Worm (Caenorhabditis elegans) whole organism, L2 larva: Measurements from ENCODE around the gene str-211.

ENCODE experiments used
- C34F6.9 ChIP-seq: fragments of 150-350 bp; optimal IDR thresholded peaks from 2 replicates; lab custom pipeline; 2014; ENCODE audit warnings: missing biosample characterization, missing genetic modification characterization
- F13H6.1 ChIP-seq: sonication (generic microtip); optimal IDR thresholded peaks from 2 replicates; lab custom pipeline; 2016; ENCODE audit warnings: missing genetic modification characterization, missing compliant biosample characterization
- R02D3.7 ChIP-seq: fragments of 150-350 bp; optimal IDR thresholded peaks from 2 replicates; lab custom pipeline; 2014; ENCODE audit warnings: missing biosample characterization, missing genetic modification characterization
- Y55F3AM.14 ChIP-seq: fragments of 200-800 bp; sonication (Bioruptor generic); optimal IDR thresholded peaks from 2 replicates; lab custom pipeline; 2018; ENCODE audit warnings: mild to moderate bottlenecking, missing genetic modification characterization, missing compliant biosample characterization
- alr-1 ChIP-seq: fragments of 150-350 bp; optimal IDR thresholded peaks from 2 replicates; lab custom pipeline; 2014; ENCODE audit warnings: missing biosample characterization, missing genetic modification characterization
- ama-1 ChIP-seq: fragments of 150-350 bp; optimal IDR thresholded peaks from 2 replicates; lab custom pipeline; 2018; ENCODE audit warnings: inconsistent platforms
- blmp-1 ChIP-seq: sonication (generic microtip); optimal IDR thresholded peaks from 2 replicates; lab custom pipeline; 2017; ENCODE audit warnings: missing genetic modification characterization, mild to moderate bottlenecking, missing compliant biosample characterization, antibody characterized with exemption, moderate library complexity; ENCODE audit not compliant: insufficient read depth
- crh-2 ChIP-seq: sonication (generic microtip); optimal IDR thresholded peaks from 2 replicates; lab custom pipeline; 2017; ENCODE audit warnings: missing biosample characterization, missing genetic modification characterization
- dmd-4 ChIP-seq: sonication (generic microtip); optimal IDR thresholded peaks from 2 replicates; lab custom pipeline; 2017; ENCODE audit warnings: missing biosample characterization, missing genetic modification characterization
- egl-27 ChIP-seq: sonication (generic microtip); optimal IDR thresholded peaks from 3 replicates; lab custom pipeline; 2017; ENCODE audit warnings: missing biosample characterization, missing genetic modification reagents, missing genetic modification characterization
- elt-1 ChIP-seq: fragments of 150-350 bp; optimal IDR thresholded peaks from 2 replicates; lab custom pipeline; 2014; ENCODE audit warnings: missing biosample characterization, missing genetic modification characterization
- lin-11 ChIP-seq: fragments of 150-350 bp; sonication (generic microtip); optimal IDR thresholded peaks from 2 replicates; lab custom pipeline; 2014; ENCODE audit warnings: missing biosample characterization, missing genetic modification characterization, inconsistent platforms, mixed read lengths
- lin-39 ChIP-seq: fragments of 150-350 bp; optimal IDR thresholded peaks from 2 replicates; lab custom pipeline; 2014; ENCODE audit warnings: missing biosample characterization, missing genetic modification reagents, missing genetic modification characterization
- mab-5 ChIP-seq: fragments of 150-350 bp; optimal IDR thresholded peaks from 2 replicates; lab custom pipeline; 2014; ENCODE audit warnings: missing biosample characterization, missing genetic modification characterization
- mdl-1 ChIP-seq, 2 experiments: fragments of 150-350 bp in 1 of 2; sonication (generic microtip) in 1 of 2; optimal IDR thresholded peaks; 2 replicates each; lab custom pipeline; 2017; ENCODE audit warnings: missing biosample characterization in 2 of 2, missing genetic modification characterization in 2 of 2
- nhr-11 ChIP-seq: fragments of 150-350 bp; optimal IDR thresholded peaks from 2 replicates; lab custom pipeline; 2014; ENCODE audit warnings: missing biosample characterization, missing genetic modification characterization
- nhr-12 ChIP-seq: fragments of 150-350 bp; optimal IDR thresholded peaks from 2 replicates; lab custom pipeline; 2014; ENCODE audit warnings: missing biosample characterization, missing genetic modification characterization
- nhr-129 ChIP-seq: fragments of 150-350 bp; optimal IDR thresholded peaks from 2 replicates; lab custom pipeline; 2014; ENCODE audit warnings: missing biosample characterization, missing genetic modification characterization
- nhr-21 ChIP-seq: fragments of 150-350 bp; optimal IDR thresholded peaks from 2 replicates; lab custom pipeline; 2014; ENCODE audit warnings: missing biosample characterization, missing genetic modification characterization
- nhr-23 ChIP-seq: fragments of 150-350 bp; optimal IDR thresholded peaks from 2 replicates; lab custom pipeline; 2014; ENCODE audit warnings: missing biosample characterization, missing genetic modification reagents, missing genetic modification characterization
- nhr-237 ChIP-seq: fragments of 150-350 bp; optimal IDR thresholded peaks from 2 replicates; lab custom pipeline; 2014; ENCODE audit warnings: missing biosample characterization, missing genetic modification characterization
- nhr-25 ChIP-seq: fragments of 150-350 bp; sonication (generic microtip); optimal IDR thresholded peaks from 3 replicates; lab custom pipeline; 2014; ENCODE audit warnings: missing biosample characterization, missing genetic modification characterization
- nhr-6 ChIP-seq: fragments of 150-350 bp; optimal IDR thresholded peaks from 2 replicates; lab custom pipeline; 2014; ENCODE audit warnings: missing biosample characterization, missing genetic modification characterization
- peb-1 ChIP-seq: fragments of 150-350 bp; optimal IDR thresholded peaks from 2 replicates; lab custom pipeline; 2014; ENCODE audit warnings: missing biosample characterization, missing genetic modification characterization
- sem-4 ChIP-seq: fragments of 150-350 bp; optimal IDR thresholded peaks from 2 replicates; lab custom pipeline; 2014; ENCODE audit warnings: missing biosample characterization, missing genetic modification reagents, missing genetic modification characterization
- sma-3 ChIP-seq: sonication (generic microtip); optimal IDR thresholded peaks from 2 replicates; lab custom pipeline; 2016; ENCODE audit warnings: missing genetic modification reagents, missing genetic modification characterization, missing compliant biosample characterization
- sma-9 ChIP-seq, 2 experiments: fragments of 150-350 bp in 1 of 2; sonication (generic microtip) in 1 of 2; optimal IDR thresholded peaks; 2 replicates each; lab custom pipeline; 2014 to 2016; ENCODE audit warnings: missing genetic modification characterization in 2 of 2, mild to moderate bottlenecking in 1 of 2, missing biosample characterization in 1 of 2, missing compliant biosample characterization in 1 of 2, missing genetic modification reagents in 1 of 2, moderate library complexity in 1 of 2
- snpc-4 ChIP-seq: fragments of 150-350 bp; optimal IDR thresholded peaks from 2 replicates; lab custom pipeline; 2014; ENCODE audit warnings: missing biosample characterization, missing genetic modification characterization
- unc-39 ChIP-seq: fragments of 150-350 bp; optimal IDR thresholded peaks from 2 replicates; lab custom pipeline; 2014; ENCODE audit warnings: missing biosample characterization, missing genetic modification characterization
- unc-55 ChIP-seq: fragments of 150-350 bp; sonication (generic microtip); optimal IDR thresholded peaks from 3 replicates; lab custom pipeline; 2014; ENCODE audit warnings: missing biosample characterization, missing genetic modification reagents, missing genetic modification characterization
- zag-1 ChIP-seq: fragments of 150-350 bp; optimal IDR thresholded peaks from 2 replicates; lab custom pipeline; 2014; ENCODE audit warnings: missing biosample characterization, missing genetic modification characterization
- ztf-4 ChIP-seq: fragments of 150-350 bp; optimal IDR thresholded peaks from 2 replicates; lab custom pipeline; 2014; ENCODE audit warnings: missing biosample characterization, missing genetic modification characterization

The str-211 gene

ce11 chrV:4944219-4944618, at the start of gene str-211:
Gene str-211 (minus strand): TSS chrV:4944319.
- no peak for TF ChIP-seq mab-5 (tag; lab: Kevin White, UChicago)
- no peak for TF ChIP-seq sma-9 (GFP tag; optimal IDR thresholded peaks at IDR 0.05; lab: Kevin White, UChicago)
- TF ChIP-seq sma-9 (tag; optimal IDR thresholded peaks at IDR 0.05; lab: Kevin White, UChicago) = no peak
- TF ChIP-seq sem-4 (tag; lab: Kevin White, UChicago) = no peak
- no peak for TF ChIP-seq ztf-4 (tag; lab: Kevin White, UChicago)

DNA sequence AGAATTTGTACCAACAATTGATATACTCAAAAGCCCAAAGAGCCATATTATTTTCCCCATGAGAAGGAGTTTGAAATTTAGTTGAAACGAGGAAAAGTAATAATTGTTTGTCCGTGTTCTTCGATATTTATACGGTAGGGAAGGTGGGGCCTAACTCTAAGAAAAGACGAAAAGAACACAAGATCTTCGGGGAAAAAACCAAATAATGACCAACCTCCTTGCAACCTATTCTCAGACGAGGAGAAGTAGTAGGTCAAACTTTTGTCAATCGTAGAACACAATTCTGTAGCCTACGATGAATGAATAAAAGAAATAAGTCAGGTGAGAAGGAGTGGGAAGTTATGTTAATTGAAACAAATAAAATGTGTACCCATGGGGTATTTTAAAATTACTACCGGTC, 43.0 kb upstream of the str-211 start, which contains the start of gene ncx-8:
TSS of gene ncx-8 (minus strand) at position 101 of the 400 bp plus-strand sequence.
- TF ChIP-seq dmd-4 (no peak), sem-4 (tag; lab: Kevin White, UChicago) (no peak), mab-5 (tag; lab: Kevin White, UChicago) (no peak), unc-39 (tag; lab: Kevin White, UChicago) (no peak), C34F6.9 (no peak), egl-27 (no peak), nhr-6 (tag; lab: Kevin White, UChicago) (no peak), zag-1 (tag; lab: Kevin White, UChicago) (no peak), nhr-129 (tag; lab: Kevin White, UChicago) (no peak), lin-39 (tag; lab: Kevin White, UChicago) (no peak), ztf-4 (tag; lab: Kevin White, UChicago) (no peak), nhr-25 (no peak), lin-11 (tag; lab: Kevin White, UChicago) (no peak), R02D3.7 (tag; lab: Kevin White, UChicago) (no peak), ama-1 (lab: Kevin White, UChicago) (no peak)

ce11 chrV:4983091-4983490, 39.0 kb upstream of the str-211 start, which contains the start of gene srsx-13:
Gene srsx-13 (minus strand): TSS chrV:4983191.
- TF ChIP-seq mdl-1 (tag; optimal IDR thresholded peaks at IDR 0.05; lab: Kevin White, UChicago) = no peak
- no peak for TF ChIP-seq nhr-21
- no peak for TF ChIP-seq sem-4 (tag; lab: Kevin White, UChicago)
- TF ChIP-seq snpc-4 (tag; lab: Kevin White, UChicago) = no peak
- no peak for TF ChIP-seq ama-1 (lab: Kevin White, UChicago)
- no peak for TF ChIP-seq nhr-237 (tag; lab: Kevin White, UChicago)
- no peak for TF ChIP-seq zag-1 (tag; lab: Kevin White, UChicago)
- no peak for TF ChIP-seq unc-39 (tag; lab: Kevin White, UChicago)
- no peak for TF ChIP-seq C34F6.9
- no peak for TF ChIP-seq ztf-4 (tag; lab: Kevin White, UChicago)
- TF ChIP-seq unc-55 (GFP tag; lab: Kevin White, UChicago) = no peak
- no peak for TF ChIP-seq nhr-12 (tag; lab: Kevin White, UChicago)
- no peak for TF ChIP-seq sma-3 (GFP tag; lab: Kevin White, UChicago)
- TF ChIP-seq elt-1 (tag; lab: Kevin White, UChicago) = no peak

DNA sequence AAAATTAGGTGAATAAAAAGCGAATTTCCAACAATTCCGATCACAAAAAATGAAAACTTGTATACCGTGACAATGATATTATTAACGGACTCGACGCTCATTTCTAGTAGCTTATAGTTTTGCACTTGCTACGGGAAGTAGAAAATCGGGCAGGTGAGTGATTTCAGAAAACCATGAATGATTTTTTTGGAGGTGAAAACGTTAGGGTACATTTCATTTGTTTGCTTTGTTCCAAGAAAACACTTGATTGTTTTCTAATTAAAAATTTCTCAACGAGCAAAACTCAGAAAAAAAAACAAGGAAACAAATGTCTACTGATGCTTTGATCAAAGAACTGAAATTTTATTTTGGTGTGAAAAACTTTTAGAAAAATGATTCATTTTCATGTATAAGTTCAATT, 36.8 kb upstream of the str-211 start, which contains the start of gene srsx-12:
TSS of gene srsx-12 (minus strand) at position 101 of the 400 bp plus-strand sequence.
- TF ChIP-seq peb-1 (tag; lab: Kevin White, UChicago) = no peak
- TF ChIP-seq Y55F3AM.14 (GFP tag; lab: Kevin White, UChicago) = no peak
- TF ChIP-seq snpc-4 (tag; lab: Kevin White, UChicago) = no peak
- no peak for TF ChIP-seq crh-2 (tag; lab: Kevin White, UChicago)
- no peak for TF ChIP-seq blmp-1 (tag; lab: Kevin White, UChicago)
- no peak for TF ChIP-seq elt-1 (tag; lab: Kevin White, UChicago)
- TF ChIP-seq nhr-11 (tag; lab: Kevin White, UChicago) = no peak
- TF ChIP-seq zag-1 (tag; lab: Kevin White, UChicago) = no peak
- no peak for TF ChIP-seq R02D3.7 (tag; lab: Kevin White, UChicago)
- no peak for TF ChIP-seq alr-1 (tag; lab: Kevin White, UChicago)
- TF ChIP-seq nhr-23 (tag; lab: Kevin White, UChicago) = no peak
- TF ChIP-seq, all 48 proteins: peak for 0

ce11 chrV:4980094-4980493, 36.0 kb upstream of the str-211 start:
- no peak for TF ChIP-seq F13H6.1 (tag; lab: Kevin White, UChicago)
